Worm (Caenorhabditis elegans) whole organism, L2 larva: Measurements from ENCODE around the gene srj-37.
A peak's percentile ranks its signal among the peaks of the same experiment; 100 is the strongest.

Experiments
- R02D3.7 ChIP-seq: fragments of 150-350 bp; optimal IDR thresholded peaks from 2 replicates; lab custom pipeline; 2014; ENCODE audit warnings: missing biosample characterization, missing genetic modification characterization
- Y55F3AM.14 ChIP-seq: fragments of 200-800 bp; sonication (Bioruptor generic); optimal IDR thresholded peaks from 2 replicates; lab custom pipeline; 2018; ENCODE audit warnings: mild to moderate bottlenecking, missing genetic modification characterization, missing compliant biosample characterization
- alr-1 ChIP-seq: fragments of 150-350 bp; optimal IDR thresholded peaks from 2 replicates; lab custom pipeline; 2014; ENCODE audit warnings: missing biosample characterization, missing genetic modification characterization
- aly-2 ChIP-seq: fragments of 150-350 bp; optimal IDR thresholded peaks from 2 replicates; lab custom pipeline; 2014; ENCODE audit warnings: missing biosample characterization, missing genetic modification characterization
- ama-1 ChIP-seq: fragments of 150-350 bp; optimal IDR thresholded peaks from 2 replicates; lab custom pipeline; 2018; ENCODE audit warnings: inconsistent platforms
- blmp-1 ChIP-seq: sonication (generic microtip); optimal IDR thresholded peaks from 2 replicates; lab custom pipeline; 2017; ENCODE audit warnings: missing genetic modification characterization, mild to moderate bottlenecking, missing compliant biosample characterization, antibody characterized with exemption, moderate library complexity; ENCODE audit not compliant: insufficient read depth
- crh-2 ChIP-seq: sonication (generic microtip); optimal IDR thresholded peaks from 2 replicates; lab custom pipeline; 2017; ENCODE audit warnings: missing biosample characterization, missing genetic modification characterization
- egl-27 ChIP-seq: sonication (generic microtip); optimal IDR thresholded peaks from 3 replicates; lab custom pipeline; 2017; ENCODE audit warnings: missing biosample characterization, missing genetic modification reagents, missing genetic modification characterization
- fos-1 ChIP-seq: fragments of 150-350 bp; optimal IDR thresholded peaks from 2 replicates; lab custom pipeline; 2014; ENCODE audit warnings: missing biosample characterization, missing genetic modification characterization
- lin-11 ChIP-seq: fragments of 150-350 bp; sonication (generic microtip); optimal IDR thresholded peaks from 2 replicates; lab custom pipeline; 2014; ENCODE audit warnings: missing biosample characterization, missing genetic modification characterization, inconsistent platforms, mixed read lengths
- lin-13 ChIP-seq: fragments of 150-350 bp; optimal IDR thresholded peaks from 2 replicates; lab custom pipeline; 2014; ENCODE audit warnings: missing biosample characterization, missing genetic modification reagents, missing genetic modification characterization
- lsy-2 ChIP-seq, 2 experiments: fragments of 150-350 bp in 1 of 2; sonication (generic microtip) in 1 of 2; optimal IDR thresholded peaks; 2 replicates each; lab custom pipeline; 2014 to 2017; ENCODE audit warnings: missing biosample characterization in 2 of 2, missing genetic modification characterization in 2 of 2
- mab-5 ChIP-seq: fragments of 150-350 bp; optimal IDR thresholded peaks from 2 replicates; lab custom pipeline; 2014; ENCODE audit warnings: missing biosample characterization, missing genetic modification characterization
- mbf-1 ChIP-seq: sonication (generic microtip); optimal IDR thresholded peaks from 2 replicates; lab custom pipeline; 2017; ENCODE audit warnings: missing biosample characterization, missing genetic modification characterization
- mdl-1 ChIP-seq, 2 experiments: fragments of 150-350 bp in 1 of 2; sonication (generic microtip) in 1 of 2; optimal IDR thresholded peaks; 2 replicates each; lab custom pipeline; 2017; ENCODE audit warnings: missing biosample characterization in 2 of 2, missing genetic modification characterization in 2 of 2
- nhr-10 ChIP-seq: sonication (generic microtip); optimal IDR thresholded peaks from 2 replicates; lab custom pipeline; 2017; ENCODE audit warnings: missing biosample characterization, missing genetic modification characterization
- nhr-11 ChIP-seq: fragments of 150-350 bp; optimal IDR thresholded peaks from 2 replicates; lab custom pipeline; 2014; ENCODE audit warnings: missing biosample characterization, missing genetic modification characterization
- nhr-129 ChIP-seq: fragments of 150-350 bp; optimal IDR thresholded peaks from 2 replicates; lab custom pipeline; 2014; ENCODE audit warnings: missing biosample characterization, missing genetic modification characterization
- nhr-21 ChIP-seq: fragments of 150-350 bp; optimal IDR thresholded peaks from 2 replicates; lab custom pipeline; 2014; ENCODE audit warnings: missing biosample characterization, missing genetic modification characterization
- nhr-23 ChIP-seq: fragments of 150-350 bp; optimal IDR thresholded peaks from 2 replicates; lab custom pipeline; 2014; ENCODE audit warnings: missing biosample characterization, missing genetic modification reagents, missing genetic modification characterization
- nhr-25 ChIP-seq: fragments of 150-350 bp; sonication (generic microtip); optimal IDR thresholded peaks from 3 replicates; lab custom pipeline; 2014; ENCODE audit warnings: missing biosample characterization, missing genetic modification characterization
- nhr-6 ChIP-seq: fragments of 150-350 bp; optimal IDR thresholded peaks from 2 replicates; lab custom pipeline; 2014; ENCODE audit warnings: missing biosample characterization, missing genetic modification characterization
- peb-1 ChIP-seq: fragments of 150-350 bp; optimal IDR thresholded peaks from 2 replicates; lab custom pipeline; 2014; ENCODE audit warnings: missing biosample characterization, missing genetic modification characterization
- sem-4 ChIP-seq: fragments of 150-350 bp; optimal IDR thresholded peaks from 2 replicates; lab custom pipeline; 2014; ENCODE audit warnings: missing biosample characterization, missing genetic modification reagents, missing genetic modification characterization
- skn-1 ChIP-seq: sonication (generic microtip); optimal IDR thresholded peaks from 2 replicates; lab custom pipeline; 2017; ENCODE audit warnings: missing biosample characterization, missing genetic modification characterization
- sma-3 ChIP-seq: sonication (generic microtip); optimal IDR thresholded peaks from 2 replicates; lab custom pipeline; 2016; ENCODE audit warnings: missing genetic modification reagents, missing genetic modification characterization, missing compliant biosample characterization
- sma-9 ChIP-seq, 2 experiments: fragments of 150-350 bp in 1 of 2; sonication (generic microtip) in 1 of 2; optimal IDR thresholded peaks; 2 replicates each; lab custom pipeline; 2014 to 2016; ENCODE audit warnings: missing genetic modification characterization in 2 of 2, mild to moderate bottlenecking in 1 of 2, missing biosample characterization in 1 of 2, missing compliant biosample characterization in 1 of 2, missing genetic modification reagents in 1 of 2, moderate library complexity in 1 of 2
- snpc-4 ChIP-seq: fragments of 150-350 bp; optimal IDR thresholded peaks from 2 replicates; lab custom pipeline; 2014; ENCODE audit warnings: missing biosample characterization, missing genetic modification characterization
- unc-39 ChIP-seq: fragments of 150-350 bp; optimal IDR thresholded peaks from 2 replicates; lab custom pipeline; 2014; ENCODE audit warnings: missing biosample characterization, missing genetic modification characterization
- unc-55 ChIP-seq: fragments of 150-350 bp; sonication (generic microtip); optimal IDR thresholded peaks from 3 replicates; lab custom pipeline; 2014; ENCODE audit warnings: missing biosample characterization, missing genetic modification reagents, missing genetic modification characterization
- unc-62 ChIP-seq: fragments of 150-350 bp; optimal IDR thresholded peaks from 2 replicates; lab custom pipeline; 2014; ENCODE audit warnings: missing biosample characterization, missing genetic modification reagents, missing genetic modification characterization
- ztf-1 ChIP-seq: fragments of 200-800 bp; sonication (Bioruptor generic); conservative IDR thresholded peaks from 2 replicates; pipeline ENCODE4 v1.3.6; 2022; ENCODE audit warnings: missing genetic modification characterization, missing compliant biosample characterization
- ztf-11 ChIP-seq: sonication (generic microtip); optimal IDR thresholded peaks from 2 replicates; lab custom pipeline; 2017; ENCODE audit warnings: missing biosample characterization, missing genetic modification characterization
- ztf-4 ChIP-seq: fragments of 150-350 bp; optimal IDR thresholded peaks from 2 replicates; lab custom pipeline; 2014; ENCODE audit warnings: missing biosample characterization, missing genetic modification characterization

srj-37 gene

DNA sequence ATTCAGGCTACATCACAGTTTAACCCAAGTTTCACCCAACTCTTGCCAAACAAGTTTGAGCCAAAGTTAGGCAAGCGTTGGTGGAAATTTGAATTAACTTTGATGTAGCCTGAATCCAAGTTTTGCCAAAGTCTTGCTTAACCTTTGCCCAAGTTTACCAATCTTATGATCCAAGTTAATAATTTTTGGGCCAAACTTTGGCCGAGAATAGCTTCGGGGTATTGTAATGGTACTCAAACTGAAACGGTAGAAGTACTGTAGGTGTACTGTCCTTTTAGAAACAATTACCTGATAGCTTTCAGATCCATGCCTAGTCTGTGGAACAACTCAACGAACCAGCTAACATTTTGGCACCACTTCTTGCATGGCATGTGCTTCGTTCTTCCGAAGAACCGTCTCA is 38.2 kb upstream of the srj-37 start, which contains the start of gene nhr-251:
Gene nhr-251 (plus strand): TSS at position 301 of the 400 bp plus-strand sequence.
- TF ChIP-seq unc-55 (GFP tag; lab: Kevin White, UChicago) = no peak
- TF ChIP-seq nhr-25 (tag; lab: Kevin White, UChicago) = no peak
- TF ChIP-seq nhr-21 (tag; lab: Kevin White, UChicago) = no peak
- TF ChIP-seq mab-5 (tag; lab: Kevin White, UChicago) = no peak
- no peak for TF ChIP-seq peb-1 (tag; lab: Kevin White, UChicago)
- no peak for TF ChIP-seq sem-4 (tag; lab: Kevin White, UChicago)
- no peak for TF ChIP-seq unc-62 (GFP tag; lab: Kevin White, UChicago)
- no peak for TF ChIP-seq nhr-10 (tag; lab: Kevin White, UChicago)

DNA sequence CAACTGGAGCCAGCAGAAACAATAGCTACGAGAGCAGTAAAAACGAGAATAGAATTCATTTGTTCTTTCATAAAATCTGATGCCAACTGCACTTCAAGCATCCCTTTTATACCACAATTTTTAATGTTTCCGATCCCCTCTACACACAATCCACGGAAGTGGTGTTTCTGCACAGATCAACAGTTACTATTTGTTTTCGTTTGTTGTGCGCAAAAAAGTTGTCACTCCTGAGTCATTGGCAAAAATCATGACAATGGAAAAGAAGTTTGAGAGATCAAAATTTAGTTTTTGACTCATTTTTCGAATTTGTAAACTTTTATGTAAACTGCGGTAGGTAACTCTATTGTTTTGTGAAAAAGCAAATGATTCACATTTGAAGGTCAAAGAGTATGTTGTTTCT is 34.3 kb upstream of the srj-37 start, which contains the start of gene srlf-37:
Gene srlf-37 (minus strand): TSS at position 101 of the 400 bp plus-strand sequence.
- TF ChIP-seq sma-9 (GFP tag; optimal IDR thresholded peaks at IDR 0.05; lab: Kevin White, UChicago) (no peak), sma-9 (tag; optimal IDR thresholded peaks at IDR 0.05; lab: Kevin White, UChicago) (no peak), sem-4 (tag; lab: Kevin White, UChicago) (no peak), egl-27 (tag; lab: Kevin White, UChicago) (no peak), lin-13 (GFP tag; lab: Kevin White, UChicago) (no peak), R02D3.7 (no peak), Y55F3AM.14 (GFP tag; lab: Kevin White, UChicago) (no peak), ztf-1 (GFP tag; lab: Robert Waterston, UW) (no peak), lin-11 (tag; lab: Kevin White, UChicago) (no peak), mdl-1 (tag; optimal IDR thresholded peaks at IDR 0.05; lab: Kevin White, UChicago) (no peak), ztf-4 (tag; lab: Kevin White, UChicago) (no peak), ztf-11 (tag; lab: Kevin White, UChicago) (no peak), nhr-6 (no peak), lsy-2 (tag; optimal IDR thresholded peaks at IDR 0.05; lab: Kevin White, UChicago) (no peak), alr-1 (tag; lab: Kevin White, UChicago) (no peak)

- TF ChIP-seq skn-1 (tag; lab: Kevin White, UChicago) (no peak), ama-1 (lab: Kevin White, UChicago) (no peak), snpc-4 (tag; lab: Kevin White, UChicago) (no peak), nhr-23 (tag; lab: Kevin White, UChicago) (no peak), alr-1 (tag; lab: Kevin White, UChicago) (no peak), lin-11 (tag; lab: Kevin White, UChicago) (no peak), aly-2 (tag; lab: Kevin White, UChicago) (no peak), unc-39 (tag; lab: Kevin White, UChicago) (no peak), ztf-4 (tag; lab: Kevin White, UChicago) (no peak), crh-2 (no peak), nhr-25 (tag; lab: Kevin White, UChicago) (no peak), nhr-11 (tag; lab: Kevin White, UChicago) (no peak), sma-3 (GFP tag; lab: Kevin White, UChicago) (no peak), blmp-1 (tag; lab: Kevin White, UChicago) (no peak)
Observed at ce11 chrV:608844-609243, 29.6 kb upstream of the srj-37 start, which contains the start of gene srw-109. TSS of gene srw-109 (minus strand) at chrV:608944.

ce11 chrV:609671-610070 is 28.8 kb upstream of the srj-37 start, which contains the start of gene srlf-36:
TSS of gene srlf-36 (minus strand) at chrV:609771.
- TF ChIP-seq lsy-2 (tag; optimal IDR thresholded peaks at IDR 0.05; lab: Kevin White, UChicago) = no peak
- TF ChIP-seq nhr-129 = no peak
- TF ChIP-seq alr-1 (tag; lab: Kevin White, UChicago) = no peak

- TF ChIP-seq crh-2 (peak; percentile 29), snpc-4 (tag; lab: Kevin White, UChicago) (no peak), mbf-1 (tag; lab: Kevin White, UChicago) (no peak), nhr-129 (peak; percentile 71), mdl-1 (tag; optimal IDR thresholded peaks at IDR 0.05; lab: Kevin White, UChicago) (no peak), fos-1 (tag; lab: Kevin White, UChicago) (peak; percentile 8), ztf-1 (GFP tag; lab: Robert Waterston, UW) (no peak), sma-9 (GFP tag; optimal IDR thresholded peaks at IDR 0.05; lab: Kevin White, UChicago) (peak; percentile 57), sma-9 (tag; optimal IDR thresholded peaks at IDR 0.05; lab: Kevin White, UChicago) (no peak)
Observed at ce11 chrV:610217-610616, 28.2 kb upstream of the srj-37 start, which contains the start of gene nhr-90. TSS of gene nhr-90 (plus strand) at chrV:610512.
